Fruit fly (Drosophila melanogaster) whole organism, embryonic: ENCODE measurements around the gene Glyat.

ENCODE experiments used
- B-H1 ChIP-seq: fragments of 200-800 bp; sonication (Bioruptor generic); IDR thresholded peaks from 3 replicates; pipeline ENCODE4 v1.3.6; 2022; ENCODE audit warnings: missing biosample characterization, missing genetic modification characterization
- BEAF-32 ChIP-seq: fragments of 200-800 bp; sonication (Bioruptor generic); optimal IDR thresholded peaks from 3 replicates; lab custom pipeline; 2017; ENCODE audit warnings: missing biosample characterization, missing genetic modification characterization, mild to moderate bottlenecking, moderate library complexity, missing genetic modification reagents
- CG11093 ChIP-seq: fragments of 200-800 bp; sonication (Bioruptor generic); IDR thresholded peaks from 3 replicates; pipeline ENCODE4 v1.3.6; 2022; ENCODE audit warnings: missing biosample characterization, missing genetic modification characterization
- CG12769 ChIP-seq: fragments of 200-800 bp; sonication (Bioruptor generic); optimal IDR thresholded peaks from 2 replicates; lab custom pipeline; 2019; ENCODE audit warnings: missing biosample characterization, mild to moderate bottlenecking, missing genetic modification characterization, moderate library complexity
- CG13287 ChIP-seq: fragments of 200-800 bp; sonication (Bioruptor generic); IDR thresholded peaks from 2 replicates; pipeline ENCODE4 v1.3.6; 2022; ENCODE audit warnings: missing biosample characterization, missing genetic modification characterization; ENCODE audit not compliant: partially characterized antibody
- CG13894 ChIP-seq: fragments of 200-800 bp; sonication (Bioruptor generic); optimal IDR thresholded peaks from 3 replicates; lab custom pipeline; 2018; ENCODE audit warnings: missing biosample characterization, mild to moderate bottlenecking, missing genetic modification characterization, moderate library complexity
- CG14965 ChIP-seq: fragments of 200-800 bp; sonication (Bioruptor generic); optimal IDR thresholded peaks from 2 replicates; lab custom pipeline; 2016; ENCODE audit warnings: missing biosample characterization, missing genetic modification characterization, borderline replicate concordance
- CG15479 ChIP-seq: fragments of 200-800 bp; sonication (Bioruptor generic); optimal IDR thresholded peaks from 3 replicates; lab custom pipeline; 2019; ENCODE audit warnings: missing biosample characterization, mild to moderate bottlenecking, missing genetic modification characterization, moderate library complexity
- CG15601 ChIP-seq: fragments of 200-800 bp; sonication (Bioruptor generic); optimal IDR thresholded peaks from 3 replicates; lab custom pipeline; 2019; ENCODE audit warnings: missing biosample characterization, mild to moderate bottlenecking, missing genetic modification characterization, moderate library complexity
- CG15696 ChIP-seq: fragments of 200-800 bp; sonication (Bioruptor generic); optimal IDR thresholded peaks from 2 replicates; lab custom pipeline; 2019; ENCODE audit warnings: missing biosample characterization, mild to moderate bottlenecking, missing genetic modification characterization, moderate library complexity
- CG2120 ChIP-seq: fragments of 200-800 bp; sonication (Bioruptor generic); optimal IDR thresholded peaks from 3 replicates; lab custom pipeline; 2016; ENCODE audit warnings: missing biosample characterization, missing genetic modification characterization
- CG2129 ChIP-seq: fragments of 200-800 bp; sonication (Bioruptor generic); IDR thresholded peaks from 2 replicates; pipeline ENCODE4 v1.3.6; 2022; ENCODE audit warnings: missing biosample characterization, missing genetic modification characterization; ENCODE audit not compliant: partially characterized antibody
- CG3281 ChIP-seq: fragments of 200-800 bp; sonication (Bioruptor generic); optimal IDR thresholded peaks from 3 replicates; lab custom pipeline; 2017; ENCODE audit warnings: missing biosample characterization, mild to moderate bottlenecking, missing genetic modification characterization
- CG43689 ChIP-seq: fragments of 200-800 bp; sonication (Bioruptor generic); IDR thresholded peaks from 2 replicates; pipeline ENCODE4 v1.3.6; 2022; ENCODE audit warnings: missing biosample characterization, missing genetic modification characterization
- CG4424 ChIP-seq: fragments of 200-800 bp; sonication (Bioruptor generic); optimal IDR thresholded peaks from 3 replicates; lab custom pipeline; 2016; ENCODE audit warnings: missing biosample characterization, missing genetic modification characterization
- CG4707 ChIP-seq: fragments of 200-800 bp; sonication (Bioruptor generic); optimal IDR thresholded peaks from 2 replicates; lab custom pipeline; 2018; ENCODE audit warnings: missing biosample characterization, mild to moderate bottlenecking, missing genetic modification characterization, moderate library complexity
- CG4820 ChIP-seq: fragments of 200-800 bp; sonication (Bioruptor generic); optimal IDR thresholded peaks from 3 replicates; lab custom pipeline; 2016; ENCODE audit warnings: missing biosample characterization, missing genetic modification characterization
- CG6254 ChIP-seq: fragments of 200-800 bp; sonication (Bioruptor generic); optimal IDR thresholded peaks from 3 replicates; lab custom pipeline; 2017; ENCODE audit warnings: mild to moderate bottlenecking, missing biosample characterization, missing genetic modification reagents, missing genetic modification characterization
- CG6654 ChIP-seq: fragments of 200-800 bp; sonication (Bioruptor generic); optimal IDR thresholded peaks from 2 replicates; lab custom pipeline; 2017; ENCODE audit warnings: missing biosample characterization, mild to moderate bottlenecking, missing genetic modification characterization
- CG6765 ChIP-seq: fragments of 200-800 bp; sonication (Bioruptor generic); optimal IDR thresholded peaks from 3 replicates; lab custom pipeline; 2017; ENCODE audit warnings: missing biosample characterization, mild to moderate bottlenecking, missing genetic modification characterization
- CG8290 ChIP-seq, 3 experiments: fragments of 200-800 bp; sonication (Bioruptor generic); optimal IDR thresholded peaks; 2 replicates each; lab custom pipeline; 2016 to 2019; ENCODE audit warnings: missing biosample characterization in 3 of 3, missing genetic modification characterization in 3 of 3, mild to moderate bottlenecking in 2 of 3, moderate library complexity in 1 of 3
- CG8388 ChIP-seq: fragments of 200-800 bp; sonication (Bioruptor generic); optimal IDR thresholded peaks from 2 replicates; lab custom pipeline; 2019; ENCODE audit warnings: missing biosample characterization, mild to moderate bottlenecking, missing genetic modification characterization, moderate library complexity
- CG9437 ChIP-seq: fragments of 200-800 bp; sonication (Bioruptor generic); optimal IDR thresholded peaks from 2 replicates; lab custom pipeline; 2018; ENCODE audit warnings: missing biosample characterization, mild to moderate bottlenecking, missing genetic modification characterization
- CG9932 ChIP-seq: fragments of 200-800 bp; sonication (Bioruptor generic); IDR thresholded peaks from 2 replicates; pipeline ENCODE4 v1.3.6; 2022; ENCODE audit warnings: missing biosample characterization, missing genetic modification characterization
- Chrac-16 ChIP-seq: fragments of 200-800 bp; sonication (Bioruptor generic); optimal IDR thresholded peaks from 3 replicates; lab custom pipeline; 2016; ENCODE audit warnings: missing biosample characterization, missing genetic modification characterization
- Deaf1 ChIP-seq: fragments of 200-800 bp; optimal IDR thresholded peaks from 3 replicates; lab custom pipeline; 2019; ENCODE audit warnings: missing biosample characterization, mild to moderate bottlenecking, missing genetic modification characterization, moderate library complexity
- Drgx ChIP-seq: fragments of 200-800 bp; sonication (Bioruptor generic); IDR thresholded peaks from 2 replicates; pipeline ENCODE4 v1.3.6; 2022; ENCODE audit warnings: missing biosample characterization, missing genetic modification characterization
- Fer3 ChIP-seq: fragments of 200-800 bp; sonication (Bioruptor generic); optimal IDR thresholded peaks from 2 replicates; lab custom pipeline; 2018; ENCODE audit warnings: missing biosample characterization, mild to moderate bottlenecking, missing genetic modification characterization, moderate library complexity
- H15 ChIP-seq: fragments of 200-800 bp; sonication (Bioruptor generic); IDR thresholded peaks from 3 replicates; pipeline ENCODE4 v1.3.6; 2022; ENCODE audit warnings: missing biosample characterization, missing genetic modification characterization
- Hr78 ChIP-seq, 2 experiments: fragments of 200-800 bp in 1 of 2; fragments of >200 bp in 1 of 2; sonication (Bioruptor generic) in 1 of 2; optimal IDR thresholded peaks; 2 replicates each; lab custom pipeline; 2017 to 2019; ENCODE audit warnings: missing biosample characterization in 2 of 2, missing genetic modification characterization in 2 of 2, mild to moderate bottlenecking in 1 of 2, moderate library complexity in 1 of 2
- Med ChIP-seq: fragments of 200-800 bp; sonication (Bioruptor generic); peaks from one replicate; lab custom pipeline; 2016; ENCODE audit warnings: missing biosample characterization, missing genetic modification characterization, mild to moderate bottlenecking, inconsistent platforms, moderate library complexity
- Mes4 ChIP-seq: fragments of 200-800 bp; sonication (Bioruptor generic); optimal IDR thresholded peaks from 2 replicates; lab custom pipeline; 2016; ENCODE audit warnings: missing biosample characterization, missing genetic modification characterization
- Tbp ChIP-seq: fragments of >200 bp; optimal IDR thresholded peaks from 2 replicates; lab custom pipeline; 2018; ENCODE audit warnings: missing biosample characterization, missing genetic modification characterization
- bab2 ChIP-seq: fragments of 200-800 bp; sonication (Bioruptor generic); optimal IDR thresholded peaks from 2 replicates; lab custom pipeline; 2016; ENCODE audit warnings: missing biosample characterization, missing genetic modification characterization
- bigmax ChIP-seq: fragments of 200-800 bp; sonication (Bioruptor generic); optimal IDR thresholded peaks from 2 replicates; lab custom pipeline; 2018; ENCODE audit warnings: missing biosample characterization, mild to moderate bottlenecking, missing genetic modification characterization
- dmrt99B ChIP-seq: fragments of 200-800 bp; sonication (Bioruptor generic); optimal IDR thresholded peaks from 2 replicates; lab custom pipeline; 2018; ENCODE audit warnings: missing biosample characterization, mild to moderate bottlenecking, missing genetic modification characterization, moderate library complexity
- en ChIP-seq: fragments of 200-800 bp; sonication (Bioruptor generic); optimal IDR thresholded peaks from 2 replicates; lab custom pipeline; 2016; ENCODE audit warnings: missing biosample characterization, missing genetic modification characterization
- gem ChIP-seq: fragments of 200-800 bp; sonication (Bioruptor generic); optimal IDR thresholded peaks from 2 replicates; lab custom pipeline; 2019; ENCODE audit warnings: missing biosample characterization, mild to moderate bottlenecking, missing genetic modification characterization, moderate library complexity
- grn ChIP-seq: fragments of 200-800 bp; sonication (Bioruptor generic); optimal IDR thresholded peaks from 3 replicates; lab custom pipeline; 2017; ENCODE audit warnings: missing biosample characterization, missing genetic modification characterization
- pros ChIP-seq: fragments of 200-800 bp; sonication (Bioruptor generic); optimal IDR thresholded peaks from 3 replicates; lab custom pipeline; 2019; ENCODE audit warnings: missing biosample characterization, mild to moderate bottlenecking, missing genetic modification characterization, moderate library complexity
- pzg ChIP-seq: fragments of 200-800 bp; sonication (Bioruptor generic); optimal IDR thresholded peaks from 3 replicates; lab custom pipeline; 2018; ENCODE audit warnings: missing biosample characterization, mild to moderate bottlenecking, missing genetic modification characterization, moderate library complexity
- shn ChIP-seq: fragments of 200-800 bp; sonication (Bioruptor generic); optimal IDR thresholded peaks from 3 replicates; lab custom pipeline; 2016; ENCODE audit warnings: missing biosample characterization, missing genetic modification characterization
- sna ChIP-seq: fragments of 200-800 bp; sonication (Bioruptor generic); IDR thresholded peaks from 2 replicates; pipeline ENCODE4 v1.3.6; 2022; ENCODE audit warnings: missing biosample characterization, missing genetic modification characterization; ENCODE audit not compliant: partially characterized antibody
- so ChIP-seq: fragments of 200-800 bp; sonication (Bioruptor generic); IDR thresholded peaks from 3 replicates; pipeline ENCODE4 v1.3.6; 2022; ENCODE audit warnings: missing biosample characterization, missing genetic modification characterization
- tap ChIP-seq: fragments of 200-800 bp; optimal IDR thresholded peaks from 3 replicates; lab custom pipeline; 2019; ENCODE audit warnings: missing biosample characterization, mild to moderate bottlenecking, missing genetic modification characterization, moderate library complexity
- trh ChIP-seq: fragments of 200-800 bp; sonication (Bioruptor generic); optimal IDR thresholded peaks from 2 replicates; lab custom pipeline; 2016; ENCODE audit warnings: missing biosample characterization, missing genetic modification characterization
- unpg ChIP-seq: fragments of 200-800 bp; sonication (Bioruptor generic); optimal IDR thresholded peaks from 3 replicates; lab custom pipeline; 2018; ENCODE audit warnings: missing biosample characterization, mild to moderate bottlenecking, missing genetic modification characterization, moderate library complexity
- yki ChIP-seq: fragments of >200 bp; optimal IDR thresholded peaks from 3 replicates; lab custom pipeline; 2018
- zf30C ChIP-seq: fragments of 200-800 bp; sonication (Bioruptor generic); optimal IDR thresholded peaks from 3 replicates; lab custom pipeline; 2018; ENCODE audit warnings: missing biosample characterization, mild to moderate bottlenecking, missing genetic modification characterization

Glyat gene

dm6 chr2L:7976738-7977137 lies 33.7 kb downstream of the Glyat start (continued):
- no peak for TF ChIP-seq CG14965 (GFP tag; lab: Kevin White, UChicago)
- TF ChIP-seq Chrac-16 (GFP tag; lab: Kevin White, UChicago), result no peak
- no peak for TF ChIP-seq CG6254 (GFP tag; lab: Kevin White, UChicago)
- TF ChIP-seq CG6765, result no peak
- TF ChIP-seq Drgx (GFP tag; lab: Robert Waterston, UW), result peak; percentile 9; the same call in 1 of the 2 replicates
- TF ChIP-seq CG2129 (GFP tag; lab: Robert Waterston, UW), result no peak
- no peak for TF ChIP-seq Tbp
- TF ChIP-seq pzg (GFP tag; lab: Kevin White, UChicago), result no peak
- no peak for TF ChIP-seq CG15479 (GFP tag; lab: Kevin White, UChicago)
- no peak for TF ChIP-seq CG11093 (GFP tag; lab: Robert Waterston, UW)
- TF ChIP-seq CG6654 (GFP tag; lab: Kevin White, UChicago), result no peak
- TF ChIP-seq H15 (GFP tag; lab: Robert Waterston, UW), result no peak
- no peak for TF ChIP-seq unpg (GFP tag; lab: Kevin White, UChicago)
- no peak for TF ChIP-seq CG4707 (GFP tag; lab: Kevin White, UChicago)
- no peak for TF ChIP-seq B-H1
- TF ChIP-seq CG9437 (GFP tag; lab: Kevin White, UChicago), result no peak
- no peak for TF ChIP-seq shn (GFP tag; lab: Kevin White, UChicago)
- TF ChIP-seq pros (GFP tag; lab: Kevin White, UChicago), result no peak
- TF ChIP-seq Hr78 (GFP tag; optimal IDR thresholded peaks at IDR 0.05; lab: Kevin White, UChicago), result peak in 1 of 2 experiments; percentile 36
- no peak for TF ChIP-seq en (GFP tag; lab: Kevin White, UChicago)
- no peak for TF ChIP-seq trh (GFP tag; lab: Kevin White, UChicago)
- no peak for TF ChIP-seq CG13287 (GFP tag; lab: Robert Waterston, UW)
- no peak for TF ChIP-seq CG15601 (tag; lab: Kevin White, UChicago)
- TF ChIP-seq sna (GFP tag; lab: Robert Waterston, UW), result 0 out of 2 replicates have a peak, but pooled peaks have one; percentile 22
- TF ChIP-seq CG9932 (GFP tag; lab: Robert Waterston, UW), result no peak
- peak; percentile 57 for TF ChIP-seq Deaf1
- no peak for TF ChIP-seq Mes4 (GFP tag; lab: Kevin White, UChicago)
- no peak for TF ChIP-seq CG2120 (GFP tag; lab: Kevin White, UChicago)
- TF ChIP-seq CG4424 (GFP tag; lab: Kevin White, UChicago), result no peak
- TF ChIP-seq bigmax (GFP tag; lab: Kevin White, UChicago), result no peak
- no peak for TF ChIP-seq CG43689
- TF ChIP-seq tap (tag; lab: Kevin White, UChicago), result no peak
- peak; percentile 42; the same call in 1 of the 3 replicates for TF ChIP-seq so

- no peak for TF ChIP-seq Fer3
- TF ChIP-seq Med, result peak; percentile 15
- no peak for TF ChIP-seq bab2 (GFP tag; lab: Kevin White, UChicago)
- no peak for TF ChIP-seq CG8388 (GFP tag; lab: Kevin White, UChicago)
- TF ChIP-seq BEAF-32, result no peak
- TF ChIP-seq CG9932 (GFP tag; lab: Robert Waterston, UW), result peak; percentile 47; the same call in 1 of the 2 replicates
- peak; percentile 81 for TF ChIP-seq CG12769
- TF ChIP-seq CG8290 (GFP tag; optimal IDR thresholded peaks at IDR 0.05; lab: Kevin White, UChicago), result no peak
- peak in 1 of 2 experiments; percentile 26 for TF ChIP-seq CG8290 (tag; optimal IDR thresholded peaks at IDR 0.05; lab: Kevin White, UChicago)
- TF ChIP-seq CG15696 (tag; lab: Kevin White, UChicago), result no peak
- no peak for TF ChIP-seq CG4820 (GFP tag; lab: Kevin White, UChicago)
- TF ChIP-seq yki, result no peak
- TF ChIP-seq zf30C (GFP tag; lab: Kevin White, UChicago), result no peak
- no peak for TF ChIP-seq CG3281 (GFP tag; lab: Kevin White, UChicago)
- TF ChIP-seq CG13894, result peak; percentile 78
- TF ChIP-seq dmrt99B (tag; lab: Kevin White, UChicago), result no peak
- TF ChIP-seq gem, result peak; percentile 25
- TF ChIP-seq grn (GFP tag; lab: Kevin White, UChicago), result no peak
Measured at dm6 chr2L:7973470-7974207, 36.8 kb downstream of the Glyat start.
